Worm (Caenorhabditis elegans) whole organism, L2 larva: Measurements from ENCODE around the gene F42G2.5.
A peak's percentile ranks its signal among the peaks of the same experiment; 100 is the strongest.

Experiments used
- F13H6.1 ChIP-seq: sonication (generic microtip); optimal IDR thresholded peaks from 2 replicates; lab custom pipeline; 2016; ENCODE audit warnings: missing genetic modification characterization, missing compliant biosample characterization
- R02D3.7 ChIP-seq: fragments of 150-350 bp; optimal IDR thresholded peaks from 2 replicates; lab custom pipeline; 2014; ENCODE audit warnings: missing biosample characterization, missing genetic modification characterization
- Y55F3AM.14 ChIP-seq: fragments of 200-800 bp; sonication (Bioruptor generic); optimal IDR thresholded peaks from 2 replicates; lab custom pipeline; 2018; ENCODE audit warnings: mild to moderate bottlenecking, missing genetic modification characterization, missing compliant biosample characterization
- alr-1 ChIP-seq: fragments of 150-350 bp; optimal IDR thresholded peaks from 2 replicates; lab custom pipeline; 2014; ENCODE audit warnings: missing biosample characterization, missing genetic modification characterization
- aly-2 ChIP-seq: fragments of 150-350 bp; optimal IDR thresholded peaks from 2 replicates; lab custom pipeline; 2014; ENCODE audit warnings: missing biosample characterization, missing genetic modification characterization
- ama-1 ChIP-seq: fragments of 150-350 bp; optimal IDR thresholded peaks from 2 replicates; lab custom pipeline; 2018; ENCODE audit warnings: inconsistent platforms
- blmp-1 ChIP-seq: sonication (generic microtip); optimal IDR thresholded peaks from 2 replicates; lab custom pipeline; 2017; ENCODE audit warnings: missing genetic modification characterization, mild to moderate bottlenecking, missing compliant biosample characterization, antibody characterized with exemption, moderate library complexity; ENCODE audit not compliant: insufficient read depth
- ceh-16 ChIP-seq: fragments of 150-350 bp; optimal IDR thresholded peaks from 2 replicates; lab custom pipeline; 2014; ENCODE audit warnings: missing biosample characterization, missing genetic modification characterization
- ceh-82 ChIP-seq: fragments of 150-350 bp; optimal IDR thresholded peaks from 2 replicates; lab custom pipeline; 2014; ENCODE audit warnings: missing biosample characterization, missing genetic modification characterization
- elt-3 ChIP-seq: sonication (generic microtip); optimal IDR thresholded peaks from 2 replicates; lab custom pipeline; 2017; ENCODE audit warnings: missing biosample characterization, missing genetic modification characterization
- fos-1 ChIP-seq: fragments of 150-350 bp; optimal IDR thresholded peaks from 2 replicates; lab custom pipeline; 2014; ENCODE audit warnings: missing biosample characterization, missing genetic modification characterization
- gmeb-1 ChIP-seq: fragments of 150-350 bp; optimal IDR thresholded peaks from 2 replicates; lab custom pipeline; 2014; ENCODE audit warnings: missing biosample characterization, missing genetic modification characterization
- lin-11 ChIP-seq: fragments of 150-350 bp; sonication (generic microtip); optimal IDR thresholded peaks from 2 replicates; lab custom pipeline; 2014; ENCODE audit warnings: missing biosample characterization, missing genetic modification characterization, inconsistent platforms, mixed read lengths
- lin-13 ChIP-seq: fragments of 150-350 bp; optimal IDR thresholded peaks from 2 replicates; lab custom pipeline; 2014; ENCODE audit warnings: missing biosample characterization, missing genetic modification reagents, missing genetic modification characterization
- lsy-2 ChIP-seq, 2 experiments: fragments of 150-350 bp in 1 of 2; sonication (generic microtip) in 1 of 2; optimal IDR thresholded peaks; 2 replicates each; lab custom pipeline; 2014 to 2017; ENCODE audit warnings: missing biosample characterization in 2 of 2, missing genetic modification characterization in 2 of 2
- mab-5 ChIP-seq: fragments of 150-350 bp; optimal IDR thresholded peaks from 2 replicates; lab custom pipeline; 2014; ENCODE audit warnings: missing biosample characterization, missing genetic modification characterization
- mbf-1 ChIP-seq: sonication (generic microtip); optimal IDR thresholded peaks from 2 replicates; lab custom pipeline; 2017; ENCODE audit warnings: missing biosample characterization, missing genetic modification characterization
- mdl-1 ChIP-seq, 2 experiments: fragments of 150-350 bp in 1 of 2; sonication (generic microtip) in 1 of 2; optimal IDR thresholded peaks; 2 replicates each; lab custom pipeline; 2017; ENCODE audit warnings: missing biosample characterization in 2 of 2, missing genetic modification characterization in 2 of 2
- nhr-11 ChIP-seq: fragments of 150-350 bp; optimal IDR thresholded peaks from 2 replicates; lab custom pipeline; 2014; ENCODE audit warnings: missing biosample characterization, missing genetic modification characterization
- nhr-12 ChIP-seq: fragments of 150-350 bp; optimal IDR thresholded peaks from 2 replicates; lab custom pipeline; 2014; ENCODE audit warnings: missing biosample characterization, missing genetic modification characterization
- nhr-129 ChIP-seq: fragments of 150-350 bp; optimal IDR thresholded peaks from 2 replicates; lab custom pipeline; 2014; ENCODE audit warnings: missing biosample characterization, missing genetic modification characterization
- nhr-23 ChIP-seq: fragments of 150-350 bp; optimal IDR thresholded peaks from 2 replicates; lab custom pipeline; 2014; ENCODE audit warnings: missing biosample characterization, missing genetic modification reagents, missing genetic modification characterization
- nhr-6 ChIP-seq: fragments of 150-350 bp; optimal IDR thresholded peaks from 2 replicates; lab custom pipeline; 2014; ENCODE audit warnings: missing biosample characterization, missing genetic modification characterization
- nhr-77 ChIP-seq: fragments of 150-350 bp; optimal IDR thresholded peaks from 2 replicates; lab custom pipeline; 2014; ENCODE audit warnings: missing biosample characterization, missing genetic modification characterization
- peb-1 ChIP-seq: fragments of 150-350 bp; optimal IDR thresholded peaks from 2 replicates; lab custom pipeline; 2014; ENCODE audit warnings: missing biosample characterization, missing genetic modification characterization
- skn-1 ChIP-seq: sonication (generic microtip); optimal IDR thresholded peaks from 2 replicates; lab custom pipeline; 2017; ENCODE audit warnings: missing biosample characterization, missing genetic modification characterization
- sma-3 ChIP-seq: sonication (generic microtip); optimal IDR thresholded peaks from 2 replicates; lab custom pipeline; 2016; ENCODE audit warnings: missing genetic modification reagents, missing genetic modification characterization, missing compliant biosample characterization
- sma-9 ChIP-seq, 2 experiments: fragments of 150-350 bp in 1 of 2; sonication (generic microtip) in 1 of 2; optimal IDR thresholded peaks; 2 replicates each; lab custom pipeline; 2014 to 2016; ENCODE audit warnings: missing genetic modification characterization in 2 of 2, mild to moderate bottlenecking in 1 of 2, missing biosample characterization in 1 of 2, missing compliant biosample characterization in 1 of 2, missing genetic modification reagents in 1 of 2, moderate library complexity in 1 of 2
- unc-55 ChIP-seq: fragments of 150-350 bp; sonication (generic microtip); optimal IDR thresholded peaks from 3 replicates; lab custom pipeline; 2014; ENCODE audit warnings: missing biosample characterization, missing genetic modification reagents, missing genetic modification characterization
- unc-62 ChIP-seq: fragments of 150-350 bp; optimal IDR thresholded peaks from 2 replicates; lab custom pipeline; 2014; ENCODE audit warnings: missing biosample characterization, missing genetic modification reagents, missing genetic modification characterization
- zag-1 ChIP-seq: fragments of 150-350 bp; optimal IDR thresholded peaks from 2 replicates; lab custom pipeline; 2014; ENCODE audit warnings: missing biosample characterization, missing genetic modification characterization
- ztf-1 ChIP-seq: fragments of 200-800 bp; sonication (Bioruptor generic); conservative IDR thresholded peaks from 2 replicates; pipeline ENCODE4 v1.3.6; 2022; ENCODE audit warnings: missing genetic modification characterization, missing compliant biosample characterization
- ztf-4 ChIP-seq: fragments of 150-350 bp; optimal IDR thresholded peaks from 2 replicates; lab custom pipeline; 2014; ENCODE audit warnings: missing biosample characterization, missing genetic modification characterization

The F42G2.5 gene

ce11 chrII:2417889-2418288 is at the start of gene F42G2.5, which contains the start of gene F42G2.7:
Gene F42G2.5, minus strand, starts transcription at chrII:2417989.
Gene F42G2.7, plus strand, starts transcription at chrII:2418158.
- peak; percentile 32 for TF ChIP-seq fos-1
- TF ChIP-seq alr-1 (tag; lab: Kevin White, UChicago): no peak
- TF ChIP-seq nhr-6 (tag; lab: Kevin White, UChicago): no peak
- no peak for TF ChIP-seq nhr-12 (tag; lab: Kevin White, UChicago)
- no peak for TF ChIP-seq mab-5 (tag; lab: Kevin White, UChicago)
- peak; percentile 5 for TF ChIP-seq gmeb-1 (tag; lab: Kevin White, UChicago)
- no peak for TF ChIP-seq ceh-82
- no peak for TF ChIP-seq ama-1 (lab: Kevin White, UChicago)
- no peak for TF ChIP-seq blmp-1 (tag; lab: Kevin White, UChicago)
- no peak for TF ChIP-seq unc-62 (GFP tag; lab: Kevin White, UChicago)
- no peak for TF ChIP-seq skn-1
- TF ChIP-seq lin-13: no peak
- TF ChIP-seq, all 48 proteins: peak for 2

- TF ChIP-seq unc-62 (GFP tag; lab: Kevin White, UChicago) (no peak), nhr-6 (tag; lab: Kevin White, UChicago) (no peak), Y55F3AM.14 (no peak), aly-2 (tag; lab: Kevin White, UChicago) (no peak), nhr-77 (tag; lab: Kevin White, UChicago) (no peak), elt-3 (no peak), ceh-16 (no peak), zag-1 (tag; lab: Kevin White, UChicago) (no peak), mab-5 (tag; lab: Kevin White, UChicago) (no peak), ztf-4 (tag; lab: Kevin White, UChicago) (no peak), unc-55 (no peak), F13H6.1 (tag; lab: Kevin White, UChicago) (no peak), sma-3 (GFP tag; lab: Kevin White, UChicago) (no peak), lin-11 (tag; lab: Kevin White, UChicago) (no peak), lin-13 (no peak), mdl-1 (tag; optimal IDR thresholded peaks at IDR 0.05; lab: Kevin White, UChicago) (no peak)
Observed at ce11 chrII:2458881-2459280, 41.1 kb upstream of the F42G2.5 start, which contains the start of gene pqn-42. Gene pqn-42, minus strand, starts transcription at chrII:2458981.

- TF ChIP-seq skn-1 (no peak), mbf-1 (no peak)
Observed at ce11 chrII:2456973-2457372, 39.2 kb upstream of the F42G2.5 start.

DNA sequence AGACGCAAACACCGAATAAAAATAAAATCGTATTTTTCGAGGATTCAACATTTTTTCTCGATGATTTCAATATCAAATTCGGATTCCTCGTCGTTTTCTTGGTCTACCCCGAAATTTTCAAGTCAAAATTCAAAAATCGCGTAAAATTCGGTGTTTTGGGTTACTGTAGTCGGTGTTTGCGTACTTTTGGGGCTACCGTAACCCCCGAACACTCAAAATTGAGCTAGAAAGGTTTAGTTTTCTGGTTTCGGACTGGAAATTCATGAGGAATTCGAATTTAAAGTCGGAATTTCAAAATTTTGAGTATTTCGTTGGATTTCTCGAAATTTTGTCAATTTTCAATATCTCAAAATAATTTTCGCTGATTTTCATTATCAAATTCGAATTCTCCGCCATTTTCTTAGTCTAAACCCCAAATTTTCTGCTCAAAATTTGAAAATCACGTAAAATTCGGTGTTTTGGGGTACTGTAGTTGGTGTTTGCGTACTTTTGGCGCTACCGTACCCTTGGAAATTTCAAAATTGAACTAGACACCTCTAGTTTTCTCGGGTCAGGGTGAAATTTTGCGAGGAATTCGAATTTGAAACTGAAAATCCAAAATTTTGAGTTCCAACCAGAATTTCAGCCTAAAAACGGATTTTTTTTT is 38.3 kb upstream of the F42G2.5 start:
- peak in 1 of 2 experiments; percentile 71 for TF ChIP-seq lsy-2 (tag; optimal IDR thresholded peaks at IDR 0.05; lab: Kevin White, UChicago)
- TF ChIP-seq unc-55: no peak

DNA sequence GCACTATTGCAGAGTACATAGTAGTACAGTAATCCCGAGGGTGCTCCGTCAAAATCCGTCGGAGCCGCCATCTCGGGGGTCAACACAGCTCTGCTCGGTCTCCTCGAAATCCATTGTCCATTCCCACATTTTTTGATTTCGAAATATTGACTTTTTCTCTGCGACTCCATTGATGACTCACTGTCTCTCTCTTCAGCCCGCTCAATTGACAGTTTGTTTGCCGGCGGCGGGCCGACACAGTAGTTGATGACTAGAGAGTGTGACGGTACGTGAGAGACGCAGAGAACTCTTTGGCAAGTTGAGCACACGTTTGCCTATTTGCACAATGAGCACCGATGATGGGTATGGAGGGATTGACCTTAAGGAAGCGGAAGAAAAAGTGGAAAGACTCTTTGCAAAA is 37.0 kb upstream of the F42G2.5 start:
- TF ChIP-seq peb-1: peak; percentile 77
- peak; percentile 85 for TF ChIP-seq fos-1
- peak; percentile 88 for TF ChIP-seq F13H6.1 (tag; lab: Kevin White, UChicago)
- TF ChIP-seq nhr-129 (tag; lab: Kevin White, UChicago): peak; percentile 65
- no peak for TF ChIP-seq nhr-23 (tag; lab: Kevin White, UChicago)
- no peak for TF ChIP-seq alr-1 (tag; lab: Kevin White, UChicago)
- peak; percentile 9 for TF ChIP-seq sma-9 (GFP tag; optimal IDR thresholded peaks at IDR 0.05; lab: Kevin White, UChicago)
- TF ChIP-seq sma-9 (tag; optimal IDR thresholded peaks at IDR 0.05; lab: Kevin White, UChicago): no peak
- TF ChIP-seq sma-3 (GFP tag; lab: Kevin White, UChicago): peak; percentile 27
- TF ChIP-seq ztf-1 (GFP tag; lab: Robert Waterston, UW): no peak

DNA sequence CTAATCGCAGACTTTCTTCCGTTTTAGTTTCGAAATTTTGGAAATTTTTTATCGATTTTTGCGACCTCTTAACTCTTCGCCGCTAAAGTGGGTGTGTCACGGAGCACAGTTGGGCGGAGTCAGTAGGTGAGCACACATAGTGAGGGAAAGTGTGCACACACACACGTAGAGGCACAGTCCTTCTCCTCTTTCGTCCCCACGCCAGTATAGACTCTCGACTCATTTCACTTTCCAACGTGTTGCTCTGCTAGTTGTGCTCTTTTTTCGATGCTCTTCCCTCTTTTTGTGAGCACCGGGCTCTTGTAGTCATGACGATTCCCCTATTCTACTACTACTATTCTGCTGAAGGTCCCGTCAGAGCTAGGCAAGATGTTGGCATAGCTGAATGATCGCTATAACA is 34.7 kb upstream of the F42G2.5 start:
- TF ChIP-seq fos-1 (peak; percentile 35), lin-11 (tag; lab: Kevin White, UChicago) (no peak), F13H6.1 (tag; lab: Kevin White, UChicago) (peak; percentile 36), nhr-11 (tag; lab: Kevin White, UChicago) (no peak), unc-62 (GFP tag; lab: Kevin White, UChicago) (no peak), nhr-129 (tag; lab: Kevin White, UChicago) (peak; percentile 22), ama-1 (lab: Kevin White, UChicago) (peak; percentile 47), R02D3.7 (tag; lab: Kevin White, UChicago) (no peak)
